Fruit fly (Drosophila melanogaster): ENCODE measurements around the gene CG13403.

The CG13403 gene

dm6 chrX:14191918-14192317 lies at the start of gene CG13403:
TSS of gene CG13403 (minus strand) at chrX:14192018.
- no peak for TF ChIP-seq ovo (GFP tag; optimal IDR thresholded peaks at IDR 0.05)
- TF ChIP-seq cnc (optimal IDR thresholded peaks at IDR 0.05) = no peak
- TF ChIP-seq CG12768 (GFP tag; optimal IDR thresholded peaks at IDR 0.05) = no peak
- TF ChIP-seq CG7101 (tag; optimal IDR thresholded peaks at IDR 0.05) = no peak
- no peak for TF ChIP-seq cic (GFP tag; optimal IDR thresholded peaks at IDR 0.05)
- no peak for TF ChIP-seq Mnt (GFP tag; optimal IDR thresholded peaks at IDR 0.05)
- no peak for TF ChIP-seq bab1 (GFP tag; optimal IDR thresholded peaks at IDR 0.05)
- TF ChIP-seq Crg-1 (GFP tag; optimal IDR thresholded peaks at IDR 0.05) = no peak
- TF ChIP-seq Hr96 (GFP tag; optimal IDR thresholded peaks at IDR 0.05) = no peak
- no peak for TF ChIP-seq CG14711 (tag; optimal IDR thresholded peaks at IDR 0.05)
- no peak for TF ChIP-seq CG33017 (tag; optimal IDR thresholded peaks at IDR 0.05)
- no peak for TF ChIP-seq Clk (GFP tag; optimal IDR thresholded peaks at IDR 0.05)
- TF ChIP-seq pad (GFP tag; optimal IDR thresholded peaks at IDR 0.05) = no peak
- TF ChIP-seq CG7045 (GFP tag; optimal IDR thresholded peaks at IDR 0.05) = no peak
- no peak for TF ChIP-seq CG1620 (GFP tag; optimal IDR thresholded peaks at IDR 0.05)
- no peak for TF ChIP-seq CG5204 (GFP tag; optimal IDR thresholded peaks at IDR 0.05)

- TF ChIP-seq cic (GFP tag; optimal IDR thresholded peaks at IDR 0.05) (no peak), bab1 (GFP tag; optimal IDR thresholded peaks at IDR 0.05) (peak; percentile 92), Hr96 (GFP tag; optimal IDR thresholded peaks at IDR 0.05) (peak; percentile 93), CG33017 (tag; optimal IDR thresholded peaks at IDR 0.05) (peak; percentile 61), pad (GFP tag; optimal IDR thresholded peaks at IDR 0.05) (peak; percentile 83), CG7045 (GFP tag; optimal IDR thresholded peaks at IDR 0.05) (peak; percentile 81), ovo (GFP tag; optimal IDR thresholded peaks at IDR 0.05) (peak; percentile 79), cnc (optimal IDR thresholded peaks at IDR 0.05) (no peak), CG7101 (tag; optimal IDR thresholded peaks at IDR 0.05) (peak; percentile 87), Mnt (GFP tag; optimal IDR thresholded peaks at IDR 0.05) (peak; percentile 88), Clk (GFP tag; optimal IDR thresholded peaks at IDR 0.05) (peak; percentile 63), CG11617 (GFP tag; optimal IDR thresholded peaks at IDR 0.05) (peak; percentile 93), CG1620 (GFP tag; optimal IDR thresholded peaks at IDR 0.05) (peak; percentile 94), tj (GFP tag; optimal IDR thresholded peaks at IDR 0.05) (peak; percentile 81), Crg-1 (GFP tag; optimal IDR thresholded peaks at IDR 0.05) (peak; percentile 81), kay (GFP tag; ENCODE audit: borderline replicate concordance) (no peak), toe (GFP tag; optimal IDR thresholded peaks at IDR 0.05) (peak; percentile 91), CG14711 (tag; optimal IDR thresholded peaks at IDR 0.05) (peak; percentile 84), CG5204 (GFP tag; optimal IDR thresholded peaks at IDR 0.05) (no peak), CG12768 (GFP tag; optimal IDR thresholded peaks at IDR 0.05) (peak; percentile 79)
Measured at dm6 chrX:14237873-14238394, 46.1 kb upstream of the CG13403 start, which contains the start of the genes Fbxl4 and Dus2. TSS of gene Fbxl4 (minus strand) at chrX:14237923. TSS of gene Dus2 (plus strand) at chrX:14237988.

dm6 chrX:14234468-14234867 lies 42.6 kb upstream of the CG13403 start:
- TF ChIP-seq CG12768 (GFP tag; optimal IDR thresholded peaks at IDR 0.05) (no peak), tj (GFP tag; optimal IDR thresholded peaks at IDR 0.05) (no peak), CG11617 (GFP tag; optimal IDR thresholded peaks at IDR 0.05) (no peak), CG7045 (GFP tag; optimal IDR thresholded peaks at IDR 0.05) (no peak), cic (GFP tag; optimal IDR thresholded peaks at IDR 0.05) (no peak), cnc (optimal IDR thresholded peaks at IDR 0.05) (no peak), Hr96 (GFP tag; optimal IDR thresholded peaks at IDR 0.05) (no peak), CG1620 (GFP tag; optimal IDR thresholded peaks at IDR 0.05) (no peak), pad (GFP tag; optimal IDR thresholded peaks at IDR 0.05) (no peak), CG5204 (GFP tag; optimal IDR thresholded peaks at IDR 0.05) (no peak), toe (GFP tag; optimal IDR thresholded peaks at IDR 0.05) (no peak), CG7101 (tag; optimal IDR thresholded peaks at IDR 0.05) (no peak), kay (GFP tag; ENCODE audit: borderline replicate concordance) (no peak), Clk (GFP tag; optimal IDR thresholded peaks at IDR 0.05) (no peak), Crg-1 (GFP tag; optimal IDR thresholded peaks at IDR 0.05) (no peak), CG14711 (tag; optimal IDR thresholded peaks at IDR 0.05) (no peak)

- TF ChIP-seq Clk (GFP tag; optimal IDR thresholded peaks at IDR 0.05) (no peak), CG11617 (GFP tag; optimal IDR thresholded peaks at IDR 0.05) (peak; percentile 58), CG14711 (tag; optimal IDR thresholded peaks at IDR 0.05) (peak; percentile 32), kay (GFP tag; ENCODE audit: borderline replicate concordance) (no peak), ovo (GFP tag; optimal IDR thresholded peaks at IDR 0.05) (peak; percentile 17), cic (GFP tag; optimal IDR thresholded peaks at IDR 0.05) (no peak), pad (GFP tag; optimal IDR thresholded peaks at IDR 0.05) (peak; percentile 30), cnc (optimal IDR thresholded peaks at IDR 0.05) (no peak), Mnt (GFP tag; optimal IDR thresholded peaks at IDR 0.05) (peak; percentile 9), bab1 (GFP tag; optimal IDR thresholded peaks at IDR 0.05) (peak; percentile 16), CG1620 (GFP tag; optimal IDR thresholded peaks at IDR 0.05) (no peak), CG7045 (GFP tag; optimal IDR thresholded peaks at IDR 0.05) (no peak), Hr96 (GFP tag; optimal IDR thresholded peaks at IDR 0.05) (no peak), Crg-1 (GFP tag; optimal IDR thresholded peaks at IDR 0.05) (peak; percentile 11), CG33017 (tag; optimal IDR thresholded peaks at IDR 0.05) (peak; percentile 13), tj (GFP tag; optimal IDR thresholded peaks at IDR 0.05) (peak; percentile 47), CG7101 (tag; optimal IDR thresholded peaks at IDR 0.05) (peak; percentile 58), toe (GFP tag; optimal IDR thresholded peaks at IDR 0.05) (no peak), CG5204 (GFP tag; optimal IDR thresholded peaks at IDR 0.05) (no peak), CG12768 (GFP tag; optimal IDR thresholded peaks at IDR 0.05) (no peak)
Measured at dm6 chrX:14233843-14234337, 42.1 kb upstream of the CG13403 start, which contains the start of gene CG42271. TSS of gene CG42271 (minus strand) at chrX:14234066.

- TF ChIP-seq CG11617 (GFP tag; optimal IDR thresholded peaks at IDR 0.05) = no peak
- TF ChIP-seq cic (GFP tag; optimal IDR thresholded peaks at IDR 0.05) = no peak
- no peak for TF ChIP-seq Mnt (GFP tag; optimal IDR thresholded peaks at IDR 0.05)
- no peak for TF ChIP-seq CG5204 (GFP tag; optimal IDR thresholded peaks at IDR 0.05)
- no peak for TF ChIP-seq toe (GFP tag; optimal IDR thresholded peaks at IDR 0.05)
- TF ChIP-seq CG7101 (tag; optimal IDR thresholded peaks at IDR 0.05) = no peak
- no peak for TF ChIP-seq CG33017 (tag; optimal IDR thresholded peaks at IDR 0.05)
- no peak for TF ChIP-seq cnc (optimal IDR thresholded peaks at IDR 0.05)
- TF ChIP-seq ovo (GFP tag; optimal IDR thresholded peaks at IDR 0.05) = no peak
- TF ChIP-seq tj (GFP tag; optimal IDR thresholded peaks at IDR 0.05) = no peak
- no peak for TF ChIP-seq CG14711 (tag; optimal IDR thresholded peaks at IDR 0.05)
Measured at dm6 chrX:14227043-14227442, 35.2 kb upstream of the CG13403 start.

Data from whole organism, adult.